Worm (Caenorhabditis elegans) whole organism, L2 larva: ENCODE results near the gene drd-5.

ENCODE experiments used
- C34F6.9 ChIP-seq: fragments of 150-350 bp; optimal IDR thresholded peaks from 2 replicates; lab custom pipeline; 2014; ENCODE audit warnings: missing biosample characterization, missing genetic modification characterization
- R02D3.7 ChIP-seq: fragments of 150-350 bp; optimal IDR thresholded peaks from 2 replicates; lab custom pipeline; 2014; ENCODE audit warnings: missing biosample characterization, missing genetic modification characterization
- Y55F3AM.14 ChIP-seq: fragments of 200-800 bp; sonication (Bioruptor generic); optimal IDR thresholded peaks from 2 replicates; lab custom pipeline; 2018; ENCODE audit warnings: mild to moderate bottlenecking, missing genetic modification characterization, missing compliant biosample characterization
- ama-1 ChIP-seq: fragments of 150-350 bp; optimal IDR thresholded peaks from 2 replicates; lab custom pipeline; 2018; ENCODE audit warnings: inconsistent platforms
- ceh-16 ChIP-seq: fragments of 150-350 bp; optimal IDR thresholded peaks from 2 replicates; lab custom pipeline; 2014; ENCODE audit warnings: missing biosample characterization, missing genetic modification characterization
- dmd-4 ChIP-seq: sonication (generic microtip); optimal IDR thresholded peaks from 2 replicates; lab custom pipeline; 2017; ENCODE audit warnings: missing biosample characterization, missing genetic modification characterization
- elt-1 ChIP-seq: fragments of 150-350 bp; optimal IDR thresholded peaks from 2 replicates; lab custom pipeline; 2014; ENCODE audit warnings: missing biosample characterization, missing genetic modification characterization
- elt-3 ChIP-seq: sonication (generic microtip); optimal IDR thresholded peaks from 2 replicates; lab custom pipeline; 2017; ENCODE audit warnings: missing biosample characterization, missing genetic modification characterization
- lin-13 ChIP-seq: fragments of 150-350 bp; optimal IDR thresholded peaks from 2 replicates; lab custom pipeline; 2014; ENCODE audit warnings: missing biosample characterization, missing genetic modification reagents, missing genetic modification characterization
- lsy-2 ChIP-seq, 2 experiments: fragments of 150-350 bp in 1 of 2; sonication (generic microtip) in 1 of 2; optimal IDR thresholded peaks; 2 replicates each; lab custom pipeline; 2014 to 2017; ENCODE audit warnings: missing biosample characterization in 2 of 2, missing genetic modification characterization in 2 of 2
- nhr-10 ChIP-seq: sonication (generic microtip); optimal IDR thresholded peaks from 2 replicates; lab custom pipeline; 2017; ENCODE audit warnings: missing biosample characterization, missing genetic modification characterization
- snpc-4 ChIP-seq: fragments of 150-350 bp; optimal IDR thresholded peaks from 2 replicates; lab custom pipeline; 2014; ENCODE audit warnings: missing biosample characterization, missing genetic modification characterization
- unc-55 ChIP-seq: fragments of 150-350 bp; sonication (generic microtip); optimal IDR thresholded peaks from 3 replicates; lab custom pipeline; 2014; ENCODE audit warnings: missing biosample characterization, missing genetic modification reagents, missing genetic modification characterization
- zag-1 ChIP-seq: fragments of 150-350 bp; optimal IDR thresholded peaks from 2 replicates; lab custom pipeline; 2014; ENCODE audit warnings: missing biosample characterization, missing genetic modification characterization

ce11 chrX:8391505-8391904 lies 45.4 kb upstream of the drd-5 start:
- TF ChIP-seq elt-1 (no peak), zag-1 (tag; lab: Kevin White, UChicago) (no peak), dmd-4 (tag; lab: Kevin White, UChicago) (no peak), ceh-16 (tag; lab: Kevin White, UChicago) (no peak), Y55F3AM.14 (GFP tag; lab: Kevin White, UChicago) (no peak), nhr-10 (no peak), C34F6.9 (tag; lab: Kevin White, UChicago) (no peak), R02D3.7 (tag; lab: Kevin White, UChicago) (no peak), elt-3 (no peak), lin-13 (no peak), ama-1 (lab: Kevin White, UChicago) (no peak), unc-55 (GFP tag; lab: Kevin White, UChicago) (no peak), snpc-4 (tag; lab: Kevin White, UChicago) (no peak), lsy-2 (tag; optimal IDR thresholded peaks at IDR 0.05; lab: Kevin White, UChicago) (no peak)
